Fruit fly (Drosophila melanogaster) whole organism, embryonic: ENCODE measurements around the gene Coq5.

Experiments used
- CG10147 ChIP-seq: fragments of 200-800 bp; sonication (Bioruptor generic); optimal IDR thresholded peaks from 2 replicates; lab custom pipeline; 2019; ENCODE audit warnings: missing biosample characterization, mild to moderate bottlenecking, missing genetic modification characterization, moderate library complexity
- CG10654 ChIP-seq: fragments of 200-800 bp; sonication (Bioruptor generic); optimal IDR thresholded peaks from 2 replicates; lab custom pipeline; 2016; ENCODE audit warnings: missing biosample characterization, missing genetic modification characterization
- CG13775 ChIP-seq: fragments of 200-800 bp; sonication (Bioruptor generic); optimal IDR thresholded peaks from 3 replicates; lab custom pipeline; 2017; ENCODE audit warnings: missing biosample characterization, mild to moderate bottlenecking, missing genetic modification characterization
- CG13894 ChIP-seq: fragments of 200-800 bp; sonication (Bioruptor generic); optimal IDR thresholded peaks from 3 replicates; lab custom pipeline; 2018; ENCODE audit warnings: missing biosample characterization, mild to moderate bottlenecking, missing genetic modification characterization, moderate library complexity
- CG17361 ChIP-seq: fragments of 200-800 bp; sonication (Bioruptor generic); IDR thresholded peaks from 3 replicates; pipeline ENCODE4 v1.3.6; 2022; ENCODE audit warnings: missing biosample characterization, missing genetic modification characterization
- CG2202 ChIP-seq: fragments of 200-800 bp; sonication (Bioruptor generic); optimal IDR thresholded peaks from 2 replicates; lab custom pipeline; 2018; ENCODE audit warnings: missing biosample characterization, mild to moderate bottlenecking, missing genetic modification characterization
- CG2712 ChIP-seq: fragments of 200-800 bp; optimal IDR thresholded peaks from 3 replicates; lab custom pipeline; 2019; ENCODE audit warnings: missing biosample characterization, mild to moderate bottlenecking, missing genetic modification characterization, moderate library complexity
- CG30020 ChIP-seq: fragments of 200-800 bp; optimal IDR thresholded peaks from 2 replicates; lab custom pipeline; 2019; ENCODE audit warnings: missing biosample characterization, mild to moderate bottlenecking, missing genetic modification characterization, moderate library complexity
- CG3065 ChIP-seq: fragments of 200-800 bp; sonication (Bioruptor generic); optimal IDR thresholded peaks from 2 replicates; lab custom pipeline; 2016; ENCODE audit warnings: missing biosample characterization, missing genetic modification characterization
- CG34224 ChIP-seq: fragments of 200-800 bp; sonication (Bioruptor generic); IDR thresholded peaks from 3 replicates; pipeline ENCODE4 v1.3.6; 2022; ENCODE audit warnings: missing biosample characterization, missing genetic modification characterization; ENCODE audit not compliant: partially characterized antibody
- CG5953 ChIP-seq: fragments of 200-800 bp; sonication (Bioruptor generic); IDR thresholded peaks from 2 replicates; pipeline ENCODE4 v1.3.6; 2022; ENCODE audit warnings: missing biosample characterization, missing genetic modification characterization
- CG8765 ChIP-seq: fragments of 200-800 bp; sonication (Bioruptor generic); IDR thresholded peaks from 2 replicates; pipeline ENCODE4 v1.3.6; 2022; ENCODE audit warnings: missing biosample characterization, missing genetic modification characterization
- CG8924 ChIP-seq: fragments of 200-800 bp; optimal IDR thresholded peaks from 3 replicates; lab custom pipeline; 2019; ENCODE audit warnings: missing biosample characterization, mild to moderate bottlenecking, missing genetic modification characterization, moderate library complexity
- CG9817 ChIP-seq: fragments of 200-800 bp; sonication (Bioruptor generic); optimal IDR thresholded peaks from 2 replicates; lab custom pipeline; 2018; ENCODE audit warnings: missing biosample characterization, mild to moderate bottlenecking, missing genetic modification characterization, moderate library complexity
- Dll ChIP-seq: fragments of 200-800 bp; sonication (Bioruptor generic); IDR thresholded peaks from 4 replicates; pipeline ENCODE4 v1.3.6; 2022; ENCODE audit warnings: missing biosample characterization, missing genetic modification characterization; ENCODE audit not compliant: partially characterized antibody
- Doc2 ChIP-seq: fragments of 200-800 bp; sonication (Bioruptor generic); IDR thresholded peaks from 2 replicates; pipeline ENCODE4 v1.3.6; 2022; ENCODE audit warnings: missing biosample characterization, missing genetic modification characterization
- Elba2 ChIP-seq: fragments of 200-800 bp; sonication (Bioruptor generic); optimal IDR thresholded peaks from 3 replicates; lab custom pipeline; 2016; ENCODE audit warnings: missing biosample characterization, missing genetic modification characterization
- HLH4C ChIP-seq: fragments of 200-800 bp; sonication (Bioruptor generic); IDR thresholded peaks from 3 replicates; pipeline ENCODE4 v1.3.6; 2022; ENCODE audit warnings: missing biosample characterization, missing genetic modification characterization; ENCODE audit not compliant: partially characterized antibody
- Hr39 ChIP-seq: fragments of >200 bp; optimal IDR thresholded peaks from 2 replicates; lab custom pipeline; 2017
- Med ChIP-seq: fragments of 200-800 bp; sonication (Bioruptor generic); peaks from one replicate; lab custom pipeline; 2016; ENCODE audit warnings: missing biosample characterization, missing genetic modification characterization, mild to moderate bottlenecking, inconsistent platforms, moderate library complexity
- NC2β ChIP-seq: fragments of 200-800 bp; sonication (Bioruptor generic); optimal IDR thresholded peaks from 2 replicates; lab custom pipeline; 2016; ENCODE audit warnings: missing biosample characterization, missing genetic modification characterization
- Sin3A ChIP-seq: fragments of >200 bp; optimal IDR thresholded peaks from 2 replicates; lab custom pipeline; 2018
- Spps ChIP-seq: fragments of 200-800 bp; sonication (Bioruptor generic); optimal IDR thresholded peaks from 2 replicates; lab custom pipeline; 2018; ENCODE audit warnings: missing biosample characterization, mild to moderate bottlenecking, missing genetic modification characterization
- Stat92E ChIP-seq, 3 experiments: fragments of >200 bp in 2 of 3; fragments of 200-800 bp in 1 of 3; sonication (Bioruptor generic) in 1 of 3; optimal IDR thresholded peaks; 2 replicates each; lab custom pipeline; 2017 to 2019; ENCODE audit warnings: missing biosample characterization in 3 of 3, missing genetic modification characterization in 3 of 3, mild to moderate bottlenecking in 1 of 3, moderate library complexity in 1 of 3
- Taf1 ChIP-seq: fragments of 200-800 bp; sonication (Bioruptor generic); IDR thresholded peaks from 2 replicates; pipeline ENCODE4 v1.3.6; 2022; ENCODE audit warnings: missing biosample characterization, missing genetic modification characterization
- Trl ChIP-seq, 3 experiments: fragments of >200 bp in 2 of 3; fragments of 200-800 bp in 1 of 3; sonication (Bioruptor generic) in 1 of 3; optimal IDR thresholded peaks; 2 replicates in 1 of 3; 3 replicates in 2 of 3; lab custom pipeline; 2016 to 2017; ENCODE audit warnings: missing biosample characterization in 1 of 3, missing genetic modification characterization in 1 of 3
- Xrp1 ChIP-seq: fragments of 200-800 bp; sonication (Bioruptor generic); IDR thresholded peaks from 2 replicates; pipeline ENCODE4 v1.3.6; 2022; ENCODE audit warnings: missing biosample characterization, missing genetic modification characterization
- YL-1 ChIP-seq: fragments of 200-800 bp; sonication (Bioruptor generic); optimal IDR thresholded peaks from 3 replicates; lab custom pipeline; 2017; ENCODE audit warnings: missing biosample characterization, mild to moderate bottlenecking, missing genetic modification characterization
- aop ChIP-seq: fragments of 200-800 bp; sonication (Bioruptor generic); IDR thresholded peaks from 2 replicates; pipeline ENCODE4 v1.3.6; 2022; ENCODE audit warnings: missing biosample characterization, missing genetic modification characterization
- az2 ChIP-seq: fragments of 200-800 bp; sonication (Bioruptor generic); optimal IDR thresholded peaks from 3 replicates; lab custom pipeline; 2016; ENCODE audit warnings: missing biosample characterization, missing genetic modification characterization
- chn ChIP-seq: fragments of 200-800 bp; sonication (Bioruptor generic); optimal IDR thresholded peaks from 2 replicates; lab custom pipeline; 2016; ENCODE audit warnings: missing biosample characterization, missing genetic modification characterization
- ems ChIP-seq: fragments of 200-800 bp; sonication (Bioruptor generic); optimal IDR thresholded peaks from 3 replicates; lab custom pipeline; 2016; ENCODE audit warnings: missing biosample characterization, missing genetic modification characterization
- gce ChIP-seq: fragments of 200-800 bp; sonication (Bioruptor generic); IDR thresholded peaks from 3 replicates; pipeline ENCODE4 v1.3.6; 2022; ENCODE audit warnings: missing biosample characterization, missing genetic modification characterization
- her ChIP-seq: fragments of 200-800 bp; sonication (Bioruptor generic); optimal IDR thresholded peaks from 2 replicates; lab custom pipeline; 2016; ENCODE audit warnings: missing biosample characterization, missing genetic modification characterization
- kay ChIP-seq: fragments of 200-800 bp; sonication (Bioruptor generic); optimal IDR thresholded peaks from 2 replicates; lab custom pipeline; 2016; ENCODE audit warnings: missing biosample characterization, missing genetic modification characterization
- lbe ChIP-seq: fragments of 200-800 bp; sonication (Bioruptor generic); optimal IDR thresholded peaks from 2 replicates; lab custom pipeline; 2016; ENCODE audit warnings: missing biosample characterization, mild to moderate bottlenecking, missing genetic modification characterization
- lmd ChIP-seq: fragments of 200-800 bp; sonication (Bioruptor generic); IDR thresholded peaks from 2 replicates; pipeline ENCODE4 v1.3.6; 2022; ENCODE audit warnings: missing biosample characterization, missing genetic modification characterization
- nerfin-1 ChIP-seq: fragments of 200-800 bp; sonication (Bioruptor generic); optimal IDR thresholded peaks from 3 replicates; lab custom pipeline; 2019; ENCODE audit warnings: missing biosample characterization, mild to moderate bottlenecking, missing genetic modification characterization, moderate library complexity
- onecut ChIP-seq: fragments of 200-800 bp; sonication (Bioruptor generic); IDR thresholded peaks from 2 replicates; pipeline ENCODE4 v1.3.6; 2022; ENCODE audit warnings: missing biosample characterization, missing genetic modification characterization
- p53 ChIP-seq: fragments of 200-800 bp; sonication (Bioruptor generic); optimal IDR thresholded peaks from 2 replicates; lab custom pipeline; 2016; ENCODE audit warnings: missing biosample characterization, missing genetic modification characterization
- prd ChIP-seq, 3 experiments: fragments of >200 bp in 2 of 3; fragments of 200-800 bp in 1 of 3; sonication (Bioruptor generic) in 1 of 3; optimal IDR thresholded peaks in 2 of 3; IDR thresholded peaks in 1 of 3; 2 replicates in 2 of 3; 3 replicates in 1 of 3; pipeline versions ENCODE4 v1.3.6 to Lab custom; 2017 to 2022; ENCODE audit warnings: missing biosample characterization in 1 of 3, missing genetic modification characterization in 1 of 3
- repo ChIP-seq: fragments of 200-800 bp; sonication (Bioruptor generic); optimal IDR thresholded peaks from 2 replicates; lab custom pipeline; 2016; ENCODE audit warnings: missing biosample characterization, missing genetic modification characterization
- rib ChIP-seq: fragments of 200-800 bp; sonication (Bioruptor generic); IDR thresholded peaks from 2 replicates; pipeline ENCODE4 v1.3.6; 2022; ENCODE audit warnings: missing biosample characterization, missing genetic modification characterization
- row ChIP-seq: fragments of 200-800 bp; sonication (Bioruptor generic); IDR thresholded peaks from 3 replicates; pipeline ENCODE4 v1.3.6; 2022; ENCODE audit warnings: missing biosample characterization, missing genetic modification characterization
- sd ChIP-seq: fragments of 200-800 bp; sonication (Bioruptor generic); optimal IDR thresholded peaks from 3 replicates; lab custom pipeline; 2018; ENCODE audit warnings: missing biosample characterization, mild to moderate bottlenecking, missing genetic modification characterization, moderate library complexity
- sisA ChIP-seq: fragments of 200-800 bp; sonication (Bioruptor generic); IDR thresholded peaks from 2 replicates; pipeline ENCODE4 v1.3.6; 2022; ENCODE audit warnings: missing biosample characterization, missing genetic modification characterization
- tna ChIP-seq: fragments of 200-800 bp; sonication (Bioruptor generic); IDR thresholded peaks from 2 replicates; pipeline ENCODE4 v1.3.6; 2022; ENCODE audit warnings: missing biosample characterization, missing genetic modification characterization; ENCODE audit not compliant: partially characterized antibody
- ttk ChIP-seq: fragments of 200-800 bp; sonication (Bioruptor generic); IDR thresholded peaks from 2 replicates; pipeline ENCODE4 v2.1.2; 2022; ENCODE audit warnings: missing biosample characterization, missing genetic modification characterization
- unc-4 ChIP-seq: fragments of 200-800 bp; sonication (Bioruptor generic); IDR thresholded peaks from 2 replicates; pipeline ENCODE4 v1.3.6; 2022; ENCODE audit warnings: missing biosample characterization, missing genetic modification characterization; ENCODE audit not compliant: partially characterized antibody

Coq5 gene

DNA sequence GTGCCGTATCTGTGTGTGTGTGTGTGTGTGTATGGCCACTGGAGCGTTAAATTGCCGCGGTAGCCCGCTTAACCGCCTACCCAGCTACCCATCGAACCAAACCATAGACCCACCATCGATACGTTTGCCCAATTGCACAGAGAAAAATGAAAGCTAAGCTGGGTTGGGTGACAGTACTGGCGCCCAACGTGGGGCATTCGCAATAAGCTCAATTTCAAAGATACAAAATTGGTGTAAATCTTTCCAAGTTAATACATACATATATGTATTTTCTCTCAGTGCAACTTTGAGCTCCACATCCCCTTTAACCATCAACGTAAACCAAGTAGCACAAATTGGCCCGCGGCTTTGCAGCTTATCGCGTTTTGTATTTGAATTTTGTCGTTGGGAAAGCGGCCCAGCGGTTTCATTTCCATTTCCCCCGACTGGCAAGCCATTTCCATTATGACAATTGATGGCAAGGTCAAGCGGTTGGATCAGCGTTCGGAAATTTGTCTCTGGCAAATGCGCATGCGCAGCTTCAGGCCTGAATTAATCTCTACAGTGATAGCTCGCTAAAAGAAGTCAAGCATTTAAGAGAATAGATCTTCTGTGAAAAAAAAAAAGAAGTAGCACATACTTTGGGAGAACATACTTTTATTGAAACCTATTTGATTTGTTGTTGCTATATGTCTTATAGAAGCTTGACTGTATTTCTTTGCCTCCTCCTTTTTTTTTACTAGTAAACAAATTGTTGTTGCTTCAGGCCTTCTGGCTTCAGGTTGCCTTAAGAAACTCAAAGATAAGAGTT is 38.2 kb upstream of the Coq5 start (continued):
- TF ChIP-seq Trl (optimal IDR thresholded peaks at IDR 0.05; lab: Kevin White, UChicago) (no peak), Trl (GFP tag; optimal IDR thresholded peaks at IDR 0.05; lab: Kevin White, UChicago) (peak; percentile 72), CG10147 (GFP tag; lab: Kevin White, UChicago) (no peak), az2 (GFP tag; lab: Kevin White, UChicago) (peak; percentile 71), nerfin-1 (peak; percentile 38), CG30020 (tag; lab: Kevin White, UChicago) (no peak), p53 (GFP tag; lab: Kevin White, UChicago) (peak; percentile 42), lmd (peak; percentile 78), CG8765 (GFP tag; lab: Robert Waterston, UW) (peak; percentile 36; the same call in 1 of the 2 replicates), prd (optimal IDR thresholded peaks at IDR 0.05; lab: Kevin White, UChicago) (no peak), prd (GFP tag; IDR thresholded peaks at IDR 0.05; lab: Robert Waterston, UW) (peak; percentile 83), Sin3A (lab: Kevin White, UChicago) (no peak), Med (GFP tag; lab: Kevin White, UChicago) (peak; percentile 96), gce (GFP tag; lab: Robert Waterston, UW) (peak; percentile 88; the same call in 2 of the 3 replicates), NC2β (peak; percentile 66), CG3065 (GFP tag; lab: Kevin White, UChicago) (no peak), CG34224 (no peak), onecut (GFP tag; lab: Robert Waterston, UW) (peak; percentile 77), CG13775 (GFP tag; lab: Kevin White, UChicago) (peak; percentile 46), sisA (GFP tag; lab: Robert Waterston, UW) (peak; percentile 83), Spps (tag; lab: Kevin White, UChicago) (no peak), CG9817 (tag; lab: Kevin White, UChicago) (peak; percentile 43), YL-1 (GFP tag; lab: Kevin White, UChicago) (no peak), Doc2 (GFP tag; lab: Robert Waterston, UW) (no peak), CG2712 (tag; lab: Kevin White, UChicago) (peak; percentile 75), HLH4C (GFP tag; lab: Robert Waterston, UW) (no peak), rib (GFP tag; lab: Robert Waterston, UW) (no peak), row (GFP tag; lab: Robert Waterston, UW) (peak; percentile 76), Hr39 (lab: Kevin White, UChicago) (no peak), CG17361 (peak; percentile 88), Elba2 (GFP tag; lab: Kevin White, UChicago) (no peak), CG8924 (tag; lab: Kevin White, UChicago) (peak; percentile 75), ttk (GFP tag; lab: Robert Waterston, UW) (peak; percentile 82), CG10654 (GFP tag; lab: Kevin White, UChicago) (peak; percentile 51), chn (peak; percentile 44), CG13894 (tag; lab: Kevin White, UChicago) (peak; percentile 22), her (GFP tag; lab: Kevin White, UChicago) (peak; percentile 59), tna (GFP tag; lab: Robert Waterston, UW) (no peak), CG2202 (tag; lab: Kevin White, UChicago) (peak; percentile 38), Taf1 (GFP tag; lab: Robert Waterston, UW) (peak; percentile 60), kay (GFP tag; lab: Kevin White, UChicago) (peak; percentile 8), repo (GFP tag; lab: Kevin White, UChicago) (peak; percentile 23), CG5953 (GFP tag; lab: Robert Waterston, UW) (peak; percentile 79), unc-4 (GFP tag; lab: Robert Waterston, UW) (no peak), lbe (GFP tag; lab: Kevin White, UChicago) (no peak), Dll (no peak), Xrp1 (peak; percentile 81), Stat92E (GFP tag; optimal IDR thresholded peaks at IDR 0.05; lab: Kevin White, UChicago) (no peak), sd (tag; lab: Kevin White, UChicago) (peak; percentile 13), aop (GFP tag; lab: Robert Waterston, UW) (peak; percentile 59; the same call in 1 of the 2 replicates), ems (GFP tag; lab: Kevin White, UChicago) (peak; percentile 61)
